Fruit fly (Drosophila melanogaster): Measurements from ENCODE around the gene Marcal1.

Marcal1 gene

DNA sequence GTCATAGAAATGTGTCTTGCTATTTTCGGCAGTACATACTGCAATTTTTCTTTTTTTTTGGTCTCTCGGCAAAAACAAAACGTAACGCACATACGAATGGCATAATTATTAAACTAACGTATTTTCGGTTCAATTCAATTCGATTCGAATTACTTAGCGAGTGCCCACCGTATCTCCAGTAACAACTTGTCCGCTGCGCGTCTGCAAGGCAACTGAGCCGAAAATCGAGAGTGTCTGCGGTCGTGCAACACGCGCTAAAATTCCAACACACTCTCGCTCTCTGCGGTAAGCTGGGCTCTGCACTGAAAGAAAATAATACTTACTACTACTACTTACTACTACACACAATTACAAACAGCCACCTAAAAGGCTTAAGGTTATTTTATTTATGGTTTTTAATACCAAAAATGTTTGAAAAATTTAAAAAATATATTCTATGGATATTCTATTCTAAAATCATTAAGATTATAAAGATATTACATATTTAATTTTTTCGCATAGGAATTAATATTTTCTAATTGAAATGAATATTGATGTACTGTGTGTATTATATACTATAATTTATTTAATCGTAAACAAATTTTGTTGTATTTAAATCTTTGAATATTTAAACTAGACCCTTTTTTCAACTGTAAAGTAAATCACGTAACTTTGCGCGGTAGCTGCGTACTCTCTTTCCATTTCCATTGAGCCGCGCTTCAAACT lies 48.6 kb upstream of the Marcal1 start, which contains the start of gene snsl:
Gene snsl (minus strand): TSS at position 217 of the 705 bp plus-strand sequence.
- TF ChIP-seq ind (GFP tag; optimal IDR thresholded peaks at IDR 0.05) (peak; percentile 0), CG9215 (GFP tag; IDR thresholded peaks at IDR 0.05) (no peak), sr (GFP tag; IDR thresholded peaks at IDR 0.05) (no peak), CG10366 (GFP tag; IDR thresholded peaks at IDR 0.05) (peak; percentile 18; the same call in 1 of the 2 replicates), lab (GFP tag; optimal IDR thresholded peaks at IDR 0.05) (peak; percentile 56), NfI (GFP tag; optimal IDR thresholded peaks at IDR 0.05) (peak; percentile 23), lola (GFP tag; optimal IDR thresholded peaks at IDR 0.05) (peak in 1 of 3 experiments; percentile 52), CG10959 (GFP tag; IDR thresholded peaks at IDR 0.05) (no peak), tx (GFP tag; optimal IDR thresholded peaks at IDR 0.05) (no peak), unpg (GFP tag; optimal IDR thresholded peaks at IDR 0.05) (peak; percentile 52), Jarid2 (GFP tag; optimal IDR thresholded peaks at IDR 0.05) (peak; percentile 1), CG1233 (GFP tag; optimal IDR thresholded peaks at IDR 0.05) (peak; percentile 16), CG9932 (GFP tag; IDR thresholded peaks at IDR 0.05) (no peak), CG14710 (tag; optimal IDR thresholded peaks at IDR 0.05) (peak; percentile 40), CG1603 (tag; optimal IDR thresholded peaks at IDR 0.05) (peak; percentile 32), CG18599 (GFP tag; optimal IDR thresholded peaks at IDR 0.05) (peak; percentile 40), sim (GFP tag; IDR thresholded peaks at IDR 0.05) (no peak), CG10209 (GFP tag; optimal IDR thresholded peaks at IDR 0.05) (peak; percentile 43), vvl (GFP tag; IDR thresholded peaks at IDR 0.05) (peak; percentile 38; the same call in 1 of the 2 replicates), CG2712 (tag; optimal IDR thresholded peaks at IDR 0.05) (peak; percentile 81), CG13296 (GFP tag; optimal IDR thresholded peaks at IDR 0.05) (peak; percentile 78), chn (GFP tag; optimal IDR thresholded peaks at IDR 0.05) (no peak), CG13775 (GFP tag; optimal IDR thresholded peaks at IDR 0.05) (peak; percentile 35), CG14014 (GFP tag; IDR thresholded peaks at IDR 0.05) (no peak), CG10654 (GFP tag; optimal IDR thresholded peaks at IDR 0.05) (peak; percentile 1), CG8290 (GFP tag; optimal IDR thresholded peaks at IDR 0.05) (no peak), CG8290 (tag; optimal IDR thresholded peaks at IDR 0.05) (peak in 1 of 2 experiments; percentile 42), zf30C (GFP tag; optimal IDR thresholded peaks at IDR 0.05) (peak; percentile 43), Nf-YB (GFP tag; optimal IDR thresholded peaks at IDR 0.05) (peak; percentile 56), CG4328 (GFP tag; optimal IDR thresholded peaks at IDR 0.05) (peak; percentile 39), gcm (GFP tag; optimal IDR thresholded peaks at IDR 0.05) (peak; percentile 73), Atf6 (GFP tag; IDR thresholded peaks at IDR 0.05) (peak; percentile 54; the same call in 1 of the 2 replicates), en (GFP tag; optimal IDR thresholded peaks at IDR 0.05) (no peak), bab2 (GFP tag; optimal IDR thresholded peaks at IDR 0.05) (no peak), bowl (GFP tag; IDR thresholded peaks at IDR 0.05) (no peak), Hr3 (GFP tag; optimal IDR thresholded peaks at IDR 0.05) (peak; percentile 55), Dek (tag; optimal IDR thresholded peaks at IDR 0.05) (peak; percentile 52), E2f2 (GFP tag; IDR thresholded peaks at IDR 0.05) (0 out of 2 replicates have a peak, but pooled peaks have one; percentile 20), HLH3B (GFP tag; IDR thresholded peaks at IDR 0.05) (peak; percentile 38; the same call in 1 of the 2 replicates), CG7928 (GFP tag; optimal IDR thresholded peaks at IDR 0.05) (no peak), CG6689 (GFP tag; IDR thresholded peaks at IDR 0.05) (peak; percentile 53), bcd (GFP tag; optimal IDR thresholded peaks at IDR 0.05) (no peak), Fer1 (GFP tag; optimal IDR thresholded peaks at IDR 0.05) (peak; percentile 59), ci (GFP tag; IDR thresholded peaks at IDR 0.05) (peak; percentile 58; the same call in 2 of the 3 replicates), CG11456 (GFP tag; IDR thresholded peaks at IDR 0.05) (no peak), lmd (GFP tag; IDR thresholded peaks at IDR 0.05) (peak; percentile 37; the same call in 1 of the 2 replicates), CG5180 (GFP tag; optimal IDR thresholded peaks at IDR 0.05) (peak; percentile 49), CG2875 (GFP tag; optimal IDR thresholded peaks at IDR 0.05) (peak; percentile 10), CG7556 (GFP tag; optimal IDR thresholded peaks at IDR 0.05) (peak; percentile 84)

All from whole organism, embryonic.